Worm (Caenorhabditis elegans) whole organism, late embryonic: Measurements from ENCODE around the gene T05A8.2.

ENCODE experiments used
- ceh-14 ChIP-seq: sonication (generic microtip); optimal IDR thresholded peaks from 2 replicates; lab custom pipeline; 2016; ENCODE audit warnings: missing genotype, missing genetic modification characterization, missing compliant biosample characterization
- dmd-4 ChIP-seq: sonication (generic microtip); optimal IDR thresholded peaks from 2 replicates; lab custom pipeline; 2016; ENCODE audit warnings: borderline replicate concordance, missing genetic modification characterization, missing compliant biosample characterization
- ets-4 ChIP-seq: sonication (generic microtip); optimal IDR thresholded peaks from 2 replicates; lab custom pipeline; 2016; ENCODE audit warnings: missing genetic modification characterization, missing compliant biosample characterization
- hlh-30 ChIP-seq: sonication (generic microtip); optimal IDR thresholded peaks from 2 replicates; lab custom pipeline; 2017; ENCODE audit warnings: antibody characterized with exemption, missing genetic modification characterization, missing compliant biosample characterization; ENCODE audit not compliant: insufficient read depth
- hlh-6 ChIP-seq: sonication (generic microtip); optimal IDR thresholded peaks from 2 replicates; lab custom pipeline; 2016; ENCODE audit warnings: missing genotype, missing genetic modification characterization, missing compliant biosample characterization
- lin-11 ChIP-seq: fragments of 200-800 bp; sonication (Bioruptor generic); optimal IDR thresholded peaks from 2 replicates; lab custom pipeline; 2018; ENCODE audit warnings: mild to moderate bottlenecking, missing genetic modification characterization, missing compliant biosample characterization
- mec-3 ChIP-seq: sonication (generic microtip); optimal IDR thresholded peaks from 2 replicates; lab custom pipeline; 2016; ENCODE audit warnings: borderline replicate concordance, missing genetic modification characterization, missing compliant biosample characterization
- nfya-1 ChIP-seq: sonication (generic microtip); optimal IDR thresholded peaks from 2 replicates; lab custom pipeline; 2017; ENCODE audit warnings: missing genetic modification characterization, mild to moderate bottlenecking, missing compliant biosample characterization, antibody characterized with exemption, moderate library complexity
- pat-9 ChIP-seq: fragments of 200-800 bp; sonication (Bioruptor generic); optimal IDR thresholded peaks from 2 replicates; lab custom pipeline; 2018; ENCODE audit warnings: mild to moderate bottlenecking, missing genetic modification characterization, moderate library complexity, missing compliant biosample characterization
- pha-4 ChIP-seq: fragments of 150-350 bp; optimal IDR thresholded peaks from 2 replicates; lab custom pipeline; 2018; ENCODE audit warnings: missing biosample characterization, missing genetic modification reagents, missing genetic modification characterization
- pqm-1 ChIP-seq: sonication (generic microtip); optimal IDR thresholded peaks from 2 replicates; lab custom pipeline; 2016; ENCODE audit warnings: missing genetic modification characterization, missing compliant biosample characterization
- tbx-2 ChIP-seq: sonication (generic microtip); optimal IDR thresholded peaks from 2 replicates; lab custom pipeline; 2016; ENCODE audit warnings: missing genetic modification characterization, missing compliant biosample characterization
- unc-42 ChIP-seq: sonication (generic microtip); optimal IDR thresholded peaks from 2 replicates; lab custom pipeline; 2016; ENCODE audit warnings: missing genotype, missing genetic modification characterization, missing compliant biosample characterization

- TF ChIP-seq ets-4 (no peak), ceh-14 (no peak), lin-11 (tag; lab: Kevin White, UChicago) (no peak), tbx-2 (no peak), pqm-1 (tag; lab: Kevin White, UChicago) (no peak), pat-9 (tag; lab: Kevin White, UChicago) (no peak), dmd-4 (tag; lab: Kevin White, UChicago) (no peak), hlh-6 (no peak), mec-3 (tag; lab: Kevin White, UChicago) (no peak), hlh-30 (tag; lab: Kevin White, UChicago) (no peak), nfya-1 (no peak), unc-42 (peak; percentile 45), pha-4 (no peak)
These were observed 23.7 kb downstream of the T05A8.2 start, which contains the start of the genes sup-9 and nspf-1 for ce11 chrII:2686985-2687675.
